Fruit fly (Drosophila melanogaster): ENCODE results near the gene Cp36.

- TF ChIP-seq Clk (GFP tag; optimal IDR thresholded peaks at IDR 0.05) (no peak), CG11617 (GFP tag; optimal IDR thresholded peaks at IDR 0.05) (no peak), cnc (optimal IDR thresholded peaks at IDR 0.05) (no peak), CG33017 (tag; optimal IDR thresholded peaks at IDR 0.05) (no peak), Mnt (GFP tag; optimal IDR thresholded peaks at IDR 0.05) (no peak), tj (GFP tag; optimal IDR thresholded peaks at IDR 0.05) (no peak), CG12768 (GFP tag; optimal IDR thresholded peaks at IDR 0.05) (no peak), Hr96 (GFP tag; optimal IDR thresholded peaks at IDR 0.05) (no peak), CG14711 (tag; optimal IDR thresholded peaks at IDR 0.05) (no peak), CG5204 (GFP tag; optimal IDR thresholded peaks at IDR 0.05) (no peak)
Observed at dm6 chrX:8450214-8450904, 28.8 kb upstream of the Cp36 start.
